Worm (Caenorhabditis elegans) whole organism, young adult: ENCODE measurements around the gene F57C12.6.

Experiments used
- Y53G8AR.9 ChIP-seq: fragments of 200-800 bp; sonication (Bioruptor generic); conservative IDR thresholded peaks from 2 replicates; pipeline ENCODE4 v1.3.6; 2022; ENCODE audit warnings: missing genetic modification reagents, missing genetic modification characterization, missing compliant biosample characterization
- attf-3 ChIP-seq: fragments of 200-800 bp; sonication (Bioruptor generic); conservative IDR thresholded peaks from 2 replicates; pipeline ENCODE4 v1.3.6; 2022; ENCODE audit warnings: missing genetic modification reagents, missing genetic modification characterization, missing compliant biosample characterization
- ceh-79 ChIP-seq: sonication (generic microtip); optimal IDR thresholded peaks from 2 replicates; lab custom pipeline; 2017; ENCODE audit warnings: mild to moderate bottlenecking, missing genetic modification characterization, missing compliant biosample characterization
- ceh-91 ChIP-seq: fragments of 200-800 bp; sonication (Bioruptor generic); IDR thresholded peaks from 2 replicates; pipeline ENCODE4 v1.3.6; 2022; ENCODE audit warnings: missing genetic modification reagents, missing genetic modification characterization, missing compliant biosample characterization
- chd-7 ChIP-seq: sonication (generic microtip); optimal IDR thresholded peaks from 2 replicates; lab custom pipeline; 2016; ENCODE audit warnings: mild to moderate bottlenecking, missing genetic modification characterization, moderate library complexity, missing compliant biosample characterization
- hsf-1 ChIP-seq: fragments of 200-800 bp; sonication (Bioruptor generic); IDR thresholded peaks from 2 replicates; pipeline ENCODE4 v1.3.6; 2022; ENCODE audit warnings: missing genetic modification reagents, missing genetic modification characterization, missing compliant biosample characterization
- lin-26 ChIP-seq: fragments of 200-800 bp; sonication (Bioruptor generic); IDR thresholded peaks from 2 replicates; pipeline ENCODE4 v1.3.6; 2022; ENCODE audit warnings: missing genetic modification reagents, missing genetic modification characterization, missing compliant biosample characterization
- madf-10 ChIP-seq: sonication (generic microtip); optimal IDR thresholded peaks from 2 replicates; lab custom pipeline; 2016; ENCODE audit warnings: mild to moderate bottlenecking, missing genetic modification characterization, missing compliant biosample characterization
- mxl-1 ChIP-seq: sonication (generic microtip); optimal IDR thresholded peaks from 2 replicates; lab custom pipeline; 2016; ENCODE audit warnings: missing genetic modification characterization, missing compliant biosample characterization
- rcor-1 ChIP-seq: fragments of 200-800 bp; sonication (Bioruptor generic); IDR thresholded peaks from 2 replicates; pipeline ENCODE4 v1.3.6; 2022; ENCODE audit warnings: missing genetic modification reagents, missing genetic modification characterization, missing compliant biosample characterization
- snpc-4 ChIP-seq, 5 experiments: fragments of 150-350 bp in 1 of 5; sonication (generic microtip) in 4 of 5; optimal IDR thresholded peaks; 2 replicates each; lab custom pipeline; 2014 to 2018; ENCODE audit warnings: missing genetic modification characterization in 5 of 5, missing biosample characterization in 3 of 5, antibody characterized with exemption in 2 of 5, mild to moderate bottlenecking in 2 of 5, missing compliant biosample characterization in 2 of 5, missing genotype in 2 of 5, moderate library complexity in 2 of 5, missing genetic modification reagents in 1 of 5
- unc-130 ChIP-seq: sonication (generic microtip); optimal IDR thresholded peaks from 2 replicates; lab custom pipeline; 2016; ENCODE audit warnings: missing genetic modification reagents, missing genetic modification characterization, missing compliant biosample characterization
- ztf-22 ChIP-seq: fragments of 200-800 bp; sonication (Bioruptor generic); optimal IDR thresholded peaks from 2 replicates; lab custom pipeline; 2018; ENCODE audit warnings: mild to moderate bottlenecking, missing genetic modification characterization, moderate library complexity, missing compliant biosample characterization

- TF ChIP-seq rcor-1: no peak
- TF ChIP-seq snpc-4 (GFP tag; optimal IDR thresholded peaks at IDR 0.05; lab: Kevin White, UChicago): no peak
- TF ChIP-seq snpc-4 (tag; optimal IDR thresholded peaks at IDR 0.05; lab: Kevin White, UChicago): no peak
- no peak for TF ChIP-seq lin-26 (GFP tag; lab: Robert Waterston, UW)
- no peak for TF ChIP-seq attf-3
- no peak for TF ChIP-seq unc-130 (GFP tag; lab: Kevin White, UChicago)
- TF ChIP-seq ceh-79 (tag; lab: Kevin White, UChicago): no peak
- TF ChIP-seq ztf-22 (GFP tag; lab: Kevin White, UChicago): no peak
- no peak for TF ChIP-seq madf-10 (tag; lab: Kevin White, UChicago)
- TF ChIP-seq mxl-1: no peak
- no peak for TF ChIP-seq Y53G8AR.9
- TF ChIP-seq chd-7 (tag; lab: Kevin White, UChicago): no peak
- TF ChIP-seq ceh-91 (GFP tag; lab: Robert Waterston, UW): no peak
- TF ChIP-seq hsf-1 (GFP tag; lab: Robert Waterston, UW): no peak
Measured at ce11 chrX:575084-575483, 21.3 kb upstream of the F57C12.6 start.
